Worm (Caenorhabditis elegans) whole organism, L4 larva: ENCODE data around the gene T05B4.8.

Source experiments
- F26F4.8 ChIP-seq: fragments of 200-800 bp; sonication (Bioruptor generic); conservative IDR thresholded peaks from 2 replicates; pipeline ENCODE4 v1.3.6; 2022; ENCODE audit warnings: missing genetic modification characterization, missing compliant biosample characterization
- ama-1 ChIP-seq: fragments of 150-350 bp; optimal IDR thresholded peaks from 2 replicates; lab custom pipeline; 2014; ENCODE audit warnings: inconsistent platforms, mixed read lengths
- ces-1 ChIP-seq: fragments of 150-350 bp; sonication (generic microtip); optimal IDR thresholded peaks from 4 replicates; lab custom pipeline; 2014; ENCODE audit warnings: missing biosample characterization, missing genetic modification reagents, missing genetic modification characterization
- fkh-10 ChIP-seq: fragments of 150-350 bp; optimal IDR thresholded peaks from 2 replicates; lab custom pipeline; 2014; ENCODE audit warnings: missing biosample characterization, missing genetic modification reagents, missing genetic modification characterization
- nhr-102 ChIP-seq: sonication (generic microtip); optimal IDR thresholded peaks from 2 replicates; lab custom pipeline; 2016; ENCODE audit warnings: mild to moderate bottlenecking, missing genetic modification characterization, moderate library complexity, missing compliant biosample characterization
- unc-39 ChIP-seq: sonication (generic microtip); optimal IDR thresholded peaks from 2 replicates; lab custom pipeline; 2017; ENCODE audit warnings: missing biosample characterization, missing genetic modification characterization

ce11 chrV:4164504-4164959, 48.6 kb upstream of the T05B4.8 start, which contains the start of gene Y45G5AM.3:
- no peak for TF ChIP-seq fkh-10 (GFP tag; lab: Kevin White, UChicago)
- no peak for TF ChIP-seq ces-1 (GFP tag; lab: Kevin White, UChicago)
- TF ChIP-seq unc-39 (tag; lab: Kevin White, UChicago): no peak
- no peak for TF ChIP-seq nhr-102 (tag; lab: Kevin White, UChicago)
- no peak for TF ChIP-seq ama-1 (lab: Kevin White, UChicago)
- TF ChIP-seq F26F4.8 (GFP tag; lab: Robert Waterston, UW): no peak
